Fruit fly (Drosophila melanogaster): ENCODE data around the gene CG13465.

DNA sequence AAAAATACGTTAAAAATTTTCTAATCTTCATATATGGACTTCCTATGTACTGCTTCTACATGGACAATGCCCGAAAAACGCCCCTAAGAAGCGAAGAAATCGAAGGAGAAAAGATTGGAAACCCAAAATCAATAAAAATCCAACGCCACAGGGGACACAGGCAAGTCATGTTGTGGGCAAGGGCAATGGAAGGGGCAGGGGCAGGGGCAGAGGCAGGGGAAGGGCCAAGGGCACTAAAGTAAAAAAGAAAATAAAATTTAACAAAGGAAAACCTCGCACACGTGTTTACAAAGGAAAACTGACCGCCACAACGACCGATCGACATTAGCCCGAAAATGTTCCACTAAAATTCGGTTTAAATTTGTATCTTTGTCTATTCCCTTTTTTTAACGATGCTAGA lies 18.6 kb upstream of the CG13465 start:
- TF ChIP-seq CG12768 (GFP tag; optimal IDR thresholded peaks at IDR 0.05) (no peak), pad (GFP tag; optimal IDR thresholded peaks at IDR 0.05) (no peak), Clk (GFP tag; optimal IDR thresholded peaks at IDR 0.05) (no peak), kay (GFP tag; ENCODE audit: borderline replicate concordance) (no peak), CG14711 (tag; optimal IDR thresholded peaks at IDR 0.05) (no peak)

Data from whole organism, adult.